Worm (Caenorhabditis elegans): ENCODE measurements around the gene rog-1.

ce11 chrII:1362423-1362822, 12.4 kb downstream of the rog-1 start:
- TF ChIP-seq sma-9 (GFP tag; optimal IDR thresholded peaks at IDR 0.05) (no peak), sma-9 (tag; optimal IDR thresholded peaks at IDR 0.05) (no peak), R02D3.7 (tag; optimal IDR thresholded peaks at IDR 0.05) (no peak), zag-1 (tag; optimal IDR thresholded peaks at IDR 0.05) (no peak), ztf-11 (tag; optimal IDR thresholded peaks at IDR 0.05) (no peak), mdl-1 (tag; optimal IDR thresholded peaks at IDR 0.05) (no peak), nhr-237 (tag; optimal IDR thresholded peaks at IDR 0.05) (no peak), fos-1 (tag; optimal IDR thresholded peaks at IDR 0.05) (no peak), alr-1 (tag; optimal IDR thresholded peaks at IDR 0.05) (no peak), elt-3 (tag; optimal IDR thresholded peaks at IDR 0.05) (no peak), ama-1 (optimal IDR thresholded peaks at IDR 0.05) (no peak), lin-13 (GFP tag; optimal IDR thresholded peaks at IDR 0.05) (no peak), ceh-82 (tag; optimal IDR thresholded peaks at IDR 0.05) (no peak), elt-1 (tag; optimal IDR thresholded peaks at IDR 0.05) (no peak), unc-62 (GFP tag; optimal IDR thresholded peaks at IDR 0.05) (no peak)
